Worm (Caenorhabditis elegans) whole organism, L2 larva: ENCODE data around the gene flp-15.

Source experiments
- R02D3.7 ChIP-seq: fragments of 150-350 bp; optimal IDR thresholded peaks from 2 replicates; lab custom pipeline; 2014; ENCODE audit warnings: missing biosample characterization, missing genetic modification characterization
- ZK546.5 ChIP-seq: sonication (generic microtip); optimal IDR thresholded peaks from 2 replicates; lab custom pipeline; 2017; ENCODE audit warnings: missing biosample characterization, missing genetic modification characterization
- ama-1 ChIP-seq: fragments of 150-350 bp; optimal IDR thresholded peaks from 2 replicates; lab custom pipeline; 2018; ENCODE audit warnings: inconsistent platforms
- lin-13 ChIP-seq: fragments of 150-350 bp; optimal IDR thresholded peaks from 2 replicates; lab custom pipeline; 2014; ENCODE audit warnings: missing biosample characterization, missing genetic modification reagents, missing genetic modification characterization
- nhr-25 ChIP-seq: fragments of 150-350 bp; sonication (generic microtip); optimal IDR thresholded peaks from 3 replicates; lab custom pipeline; 2014; ENCODE audit warnings: missing biosample characterization, missing genetic modification characterization
- ztf-11 ChIP-seq: sonication (generic microtip); optimal IDR thresholded peaks from 2 replicates; lab custom pipeline; 2017; ENCODE audit warnings: missing biosample characterization, missing genetic modification characterization
- ztf-4 ChIP-seq: fragments of 150-350 bp; optimal IDR thresholded peaks from 2 replicates; lab custom pipeline; 2014; ENCODE audit warnings: missing biosample characterization, missing genetic modification characterization

ce11 chrIII:13684236-13684635, 16.6 kb upstream of the flp-15 start:
- TF ChIP-seq lin-13 (GFP tag; lab: Kevin White, UChicago) = no peak
- no peak for TF ChIP-seq ama-1
- TF ChIP-seq ztf-11 (tag; lab: Kevin White, UChicago) = no peak
- TF ChIP-seq nhr-25 (tag; lab: Kevin White, UChicago) = no peak
- TF ChIP-seq R02D3.7 (tag; lab: Kevin White, UChicago) = no peak
- TF ChIP-seq ZK546.5 = no peak
- no peak for TF ChIP-seq ztf-4 (tag; lab: Kevin White, UChicago)
